Fruit fly (Drosophila melanogaster) whole organism, embryonic: Measurements from ENCODE around the gene Prx1.
A peak's percentile ranks its signal among the peaks of the same experiment; 100 is the strongest.

ENCODE experiments used
- Adf1 ChIP-seq: fragments of 200-800 bp; sonication (Bioruptor generic); IDR thresholded peaks from 2 replicates; pipeline ENCODE4 v1.3.6; 2022; ENCODE audit warnings: missing biosample characterization, missing genetic modification characterization
- BtbVII ChIP-seq: fragments of 200-800 bp; sonication (Bioruptor generic); optimal IDR thresholded peaks from 3 replicates; lab custom pipeline; 2017; ENCODE audit warnings: missing biosample characterization, mild to moderate bottlenecking, missing genetic modification characterization
- CG11085 ChIP-seq: fragments of 200-800 bp; sonication (Bioruptor generic); IDR thresholded peaks from 2 replicates; pipeline ENCODE4 v1.3.6; 2022; ENCODE audit warnings: missing biosample characterization, missing genetic modification characterization
- CG11456 ChIP-seq: fragments of 200-800 bp; sonication (Bioruptor generic); IDR thresholded peaks from 3 replicates; pipeline ENCODE4 v1.3.6; 2022; ENCODE audit warnings: missing biosample characterization, missing genetic modification characterization
- CG11504 ChIP-seq: fragments of 200-800 bp; sonication (Bioruptor generic); optimal IDR thresholded peaks from 3 replicates; lab custom pipeline; 2019; ENCODE audit warnings: missing biosample characterization, mild to moderate bottlenecking, missing genetic modification characterization, moderate library complexity
- CG14860 ChIP-seq: fragments of 200-800 bp; sonication (Bioruptor generic); IDR thresholded peaks from 3 replicates; pipeline ENCODE4 v1.3.6; 2022; ENCODE audit warnings: missing biosample characterization, missing genetic modification characterization; ENCODE audit not compliant: partially characterized antibody
- CG15696 ChIP-seq: fragments of 200-800 bp; sonication (Bioruptor generic); optimal IDR thresholded peaks from 2 replicates; lab custom pipeline; 2019; ENCODE audit warnings: missing biosample characterization, mild to moderate bottlenecking, missing genetic modification characterization, moderate library complexity
- CG18764 ChIP-seq: fragments of 200-800 bp; sonication (Bioruptor generic); optimal IDR thresholded peaks from 3 replicates; lab custom pipeline; 2016; ENCODE audit warnings: missing biosample characterization, missing genetic modification characterization
- CG2712 ChIP-seq: fragments of 200-800 bp; optimal IDR thresholded peaks from 3 replicates; lab custom pipeline; 2019; ENCODE audit warnings: missing biosample characterization, mild to moderate bottlenecking, missing genetic modification characterization, moderate library complexity
- CG31365 ChIP-seq: fragments of 200-800 bp; sonication (Bioruptor generic); optimal IDR thresholded peaks from 2 replicates; lab custom pipeline; 2018; ENCODE audit warnings: missing biosample characterization, mild to moderate bottlenecking, missing genetic modification characterization
- CG31441 ChIP-seq: fragments of 200-800 bp; sonication (Bioruptor generic); IDR thresholded peaks from 2 replicates; pipeline ENCODE4 v1.3.6; 2022; ENCODE audit warnings: missing biosample characterization, missing genetic modification characterization
- CG3995 ChIP-seq: fragments of 200-800 bp; sonication (Bioruptor generic); optimal IDR thresholded peaks from 3 replicates; lab custom pipeline; 2016; ENCODE audit warnings: missing biosample characterization, missing genetic modification characterization
- CG7987 ChIP-seq: fragments of 200-800 bp; sonication (Bioruptor generic); optimal IDR thresholded peaks from 2 replicates; lab custom pipeline; 2018; ENCODE audit warnings: missing biosample characterization, mild to moderate bottlenecking, missing genetic modification characterization, moderate library complexity
- CG9437 ChIP-seq: fragments of 200-800 bp; sonication (Bioruptor generic); optimal IDR thresholded peaks from 2 replicates; lab custom pipeline; 2018; ENCODE audit warnings: missing biosample characterization, mild to moderate bottlenecking, missing genetic modification characterization
- D19A ChIP-seq: fragments of 200-800 bp; optimal IDR thresholded peaks from 3 replicates; lab custom pipeline; 2019; ENCODE audit warnings: missing biosample characterization, mild to moderate bottlenecking, missing genetic modification characterization, moderate library complexity
- Deaf1 ChIP-seq: fragments of 200-800 bp; optimal IDR thresholded peaks from 3 replicates; lab custom pipeline; 2019; ENCODE audit warnings: missing biosample characterization, mild to moderate bottlenecking, missing genetic modification characterization, moderate library complexity
- Drgx ChIP-seq: fragments of 200-800 bp; sonication (Bioruptor generic); IDR thresholded peaks from 2 replicates; pipeline ENCODE4 v1.3.6; 2022; ENCODE audit warnings: missing biosample characterization, missing genetic modification characterization
- Eip74EF ChIP-seq, 2 experiments: fragments of 200-800 bp in 1 of 2; fragments of >200 bp in 1 of 2; sonication (Bioruptor generic) in 1 of 2; optimal IDR thresholded peaks; 2 replicates each; lab custom pipeline; 2017 to 2019; ENCODE audit warnings: missing biosample characterization in 2 of 2, missing genetic modification characterization in 2 of 2, mild to moderate bottlenecking in 1 of 2, moderate library complexity in 1 of 2
- Hand ChIP-seq: fragments of 200-800 bp; sonication (Bioruptor generic); optimal IDR thresholded peaks from 2 replicates; lab custom pipeline; 2017; ENCODE audit warnings: mild to moderate bottlenecking, missing biosample characterization, missing genetic modification reagents, missing genetic modification characterization
- Hr78 ChIP-seq, 2 experiments: fragments of 200-800 bp in 1 of 2; fragments of >200 bp in 1 of 2; sonication (Bioruptor generic) in 1 of 2; optimal IDR thresholded peaks; 2 replicates each; lab custom pipeline; 2017 to 2019; ENCODE audit warnings: missing biosample characterization in 2 of 2, missing genetic modification characterization in 2 of 2, mild to moderate bottlenecking in 1 of 2, moderate library complexity in 1 of 2
- MBD-R2 ChIP-seq: fragments of 200-800 bp; sonication (Bioruptor generic); IDR thresholded peaks from 2 replicates; pipeline ENCODE4 v1.3.6; 2022; ENCODE audit warnings: missing biosample characterization, missing genetic modification characterization
- Six4 ChIP-seq: fragments of 200-800 bp; sonication (Bioruptor generic); optimal IDR thresholded peaks from 2 replicates; lab custom pipeline; 2016; ENCODE audit warnings: missing biosample characterization, missing genetic modification characterization
- Sox102F ChIP-seq: fragments of 200-800 bp; sonication (Bioruptor generic); optimal IDR thresholded peaks from 2 replicates; lab custom pipeline; 2018; ENCODE audit warnings: missing biosample characterization, mild to moderate bottlenecking, missing genetic modification characterization, moderate library complexity
- Xbp1 ChIP-seq: fragments of 200-800 bp; sonication (Bioruptor generic); optimal IDR thresholded peaks from 3 replicates; lab custom pipeline; 2016; ENCODE audit warnings: missing biosample characterization, mild to moderate bottlenecking, missing genetic modification characterization
- bsh ChIP-seq, 2 experiments: fragments of 200-800 bp; sonication (Bioruptor generic); optimal IDR thresholded peaks; 2 replicates each; lab custom pipeline; 2017 to 2018; ENCODE audit warnings: mild to moderate bottlenecking in 2 of 2, missing biosample characterization in 2 of 2, missing genetic modification characterization in 2 of 2, moderate library complexity in 1 of 2
- caup ChIP-seq: fragments of 200-800 bp; sonication (Bioruptor generic); optimal IDR thresholded peaks from 3 replicates; lab custom pipeline; 2017; ENCODE audit warnings: missing biosample characterization, mild to moderate bottlenecking, missing genetic modification characterization, moderate library complexity; ENCODE audit not compliant: severe bottlenecking
- fd64A ChIP-seq: fragments of 200-800 bp; sonication (Bioruptor generic); optimal IDR thresholded peaks from 3 replicates; lab custom pipeline; 2018; ENCODE audit warnings: missing biosample characterization, mild to moderate bottlenecking, missing genetic modification characterization
- gfzf ChIP-seq: fragments of 200-800 bp; sonication (Bioruptor generic); optimal IDR thresholded peaks from 2 replicates; lab custom pipeline; 2016; ENCODE audit warnings: missing biosample characterization, mild to moderate bottlenecking, missing genetic modification characterization, moderate library complexity
- grau ChIP-seq: fragments of 200-800 bp; optimal IDR thresholded peaks from 3 replicates; lab custom pipeline; 2019; ENCODE audit warnings: missing biosample characterization, mild to moderate bottlenecking, missing genetic modification characterization, moderate library complexity
- gro ChIP-seq: fragments of 200-800 bp; sonication (Bioruptor generic); optimal IDR thresholded peaks from 2 replicates; lab custom pipeline; 2016; ENCODE audit warnings: missing biosample characterization, missing genetic modification characterization
- hb ChIP-seq: fragments of 200-800 bp; sonication (Bioruptor generic); IDR thresholded peaks from 3 replicates; pipeline ENCODE4 v1.3.6; 2022; ENCODE audit warnings: missing biosample characterization, missing genetic modification characterization; ENCODE audit not compliant: partially characterized antibody
- insv ChIP-seq, 2 experiments: fragments of 200-800 bp; sonication (Bioruptor generic); optimal IDR thresholded peaks; 3 replicates each; lab custom pipeline; 2016 to 2018; ENCODE audit warnings: missing biosample characterization in 2 of 2, missing genetic modification characterization in 2 of 2
- inv ChIP-seq: fragments of 200-800 bp; sonication (Bioruptor generic); IDR thresholded peaks from 2 replicates; pipeline ENCODE4 v1.3.6; 2022; ENCODE audit warnings: missing biosample characterization, missing genetic modification characterization; ENCODE audit not compliant: partially characterized antibody
- ken ChIP-seq: fragments of 200-800 bp; sonication (Bioruptor generic); IDR thresholded peaks from 3 replicates; pipeline ENCODE4 v1.3.6; 2022; ENCODE audit warnings: missing biosample characterization, missing genetic modification characterization
- knrl ChIP-seq: fragments of 200-800 bp; sonication (Bioruptor generic); IDR thresholded peaks from 3 replicates; pipeline ENCODE4 v1.3.6; 2022; ENCODE audit warnings: missing biosample characterization, missing genetic modification characterization; ENCODE audit not compliant: partially characterized antibody
- lola ChIP-seq, 3 experiments: fragments of >200 bp in 2 of 3; fragments of 200-800 bp in 1 of 3; sonication (Bioruptor generic) in 1 of 3; optimal IDR thresholded peaks; 2 replicates each; lab custom pipeline; 2017 to 2019; ENCODE audit warnings: missing biosample characterization in 3 of 3, missing genetic modification characterization in 3 of 3, mild to moderate bottlenecking in 1 of 3, moderate library complexity in 1 of 3
- luna ChIP-seq: fragments of 200-800 bp; sonication (Bioruptor generic); optimal IDR thresholded peaks from 2 replicates; lab custom pipeline; 2016; ENCODE audit warnings: missing biosample characterization, missing genetic modification characterization
- nerfin-2 ChIP-seq: fragments of 200-800 bp; sonication (Bioruptor generic); IDR thresholded peaks from 2 replicates; pipeline ENCODE4 v1.3.6; 2022; ENCODE audit warnings: missing biosample characterization, missing genetic modification characterization; ENCODE audit not compliant: partially characterized antibody
- odd ChIP-seq: fragments of 200-800 bp; sonication (Bioruptor generic); optimal IDR thresholded peaks from 2 replicates; lab custom pipeline; 2017; ENCODE audit warnings: missing biosample characterization, mild to moderate bottlenecking, missing genetic modification characterization
- otp ChIP-seq: fragments of 200-800 bp; sonication (Bioruptor generic); IDR thresholded peaks from 3 replicates; pipeline ENCODE4, ENCODE4 v1.3.6; 2022; ENCODE audit warnings: missing biosample characterization, missing genetic modification characterization
- pb ChIP-seq: fragments of 200-800 bp; sonication (Bioruptor generic); optimal IDR thresholded peaks from 3 replicates; lab custom pipeline; 2016; ENCODE audit warnings: missing biosample characterization, missing genetic modification characterization
- pnt ChIP-seq: fragments of 200-800 bp; sonication (Bioruptor generic); optimal IDR thresholded peaks from 3 replicates; lab custom pipeline; 2016; ENCODE audit warnings: missing biosample characterization, missing genetic modification characterization
- schlank ChIP-seq: fragments of 200-800 bp; sonication (Bioruptor generic); optimal IDR thresholded peaks from 2 replicates; lab custom pipeline; 2018; ENCODE audit warnings: missing biosample characterization, mild to moderate bottlenecking, missing genetic modification characterization
- sens ChIP-seq: fragments of 200-800 bp; sonication (Bioruptor generic); peaks from one replicate; lab custom pipeline; 2016; ENCODE audit warnings: missing biosample characterization, missing genetic modification characterization
- sisA ChIP-seq: fragments of 200-800 bp; sonication (Bioruptor generic); IDR thresholded peaks from 2 replicates; pipeline ENCODE4 v1.3.6; 2022; ENCODE audit warnings: missing biosample characterization, missing genetic modification characterization
- sr ChIP-seq: fragments of 200-800 bp; sonication (Bioruptor generic); IDR thresholded peaks from 3 replicates; pipeline ENCODE4 v1.3.6; 2022; ENCODE audit warnings: missing biosample characterization, missing genetic modification characterization
- vnd ChIP-seq: fragments of 200-800 bp; sonication (Bioruptor generic); IDR thresholded peaks from 3 replicates; pipeline ENCODE4 v1.3.6; 2022; ENCODE audit warnings: missing biosample characterization, missing genetic modification characterization; ENCODE audit not compliant: partially characterized antibody
- zfh1 ChIP-seq: fragments of 200-800 bp; sonication (Bioruptor generic); IDR thresholded peaks from 3 replicates; pipeline ENCODE4 v1.3.6; 2022; ENCODE audit warnings: missing biosample characterization, missing genetic modification characterization

The Prx1 gene

DNA sequence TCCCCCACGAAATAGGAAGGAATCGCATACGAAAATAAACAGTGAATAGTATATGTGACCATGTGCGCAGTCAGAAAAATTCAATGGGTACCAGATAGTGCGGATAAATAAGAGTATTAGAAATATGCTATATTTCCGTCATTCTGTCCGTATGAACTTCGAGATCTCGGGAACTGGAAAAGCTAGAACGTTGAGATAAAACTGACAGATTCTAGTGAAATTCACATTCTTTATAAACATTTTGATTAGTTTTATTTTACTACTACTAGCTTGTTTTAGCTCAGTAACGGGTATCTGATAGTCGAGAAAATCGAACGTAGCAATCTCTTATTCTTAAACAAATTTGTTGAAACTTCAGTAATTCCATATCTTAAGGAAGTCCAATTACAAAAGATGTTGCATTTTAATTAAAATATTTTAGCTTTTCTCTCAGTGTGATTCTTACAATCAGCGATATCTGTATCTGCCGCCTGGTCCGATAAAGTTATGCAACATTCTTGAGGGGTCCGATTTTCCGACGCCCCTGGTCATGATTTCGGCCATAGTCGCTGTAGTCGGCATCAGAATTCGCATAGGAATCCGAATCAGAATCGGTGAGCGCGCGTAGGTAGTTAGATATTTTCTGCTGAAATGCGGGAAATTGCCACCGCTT, 35.1 kb upstream of the Prx1 start (continued):
- TF ChIP-seq Six4: no peak
- TF ChIP-seq nerfin-2 (GFP tag; lab: Robert Waterston, UW): peak; percentile 38
- no peak for TF ChIP-seq pnt (GFP tag; lab: Kevin White, UChicago)
- TF ChIP-seq insv (GFP tag; optimal IDR thresholded peaks at IDR 0.05; lab: Kevin White, UChicago): peak in 1 of 2 experiments; percentile 43
- no peak for TF ChIP-seq gfzf
- no peak for TF ChIP-seq CG11504 (tag; lab: Kevin White, UChicago)
- no peak for TF ChIP-seq CG31365 (tag; lab: Kevin White, UChicago)
- no peak for TF ChIP-seq sisA (GFP tag; lab: Robert Waterston, UW)
- TF ChIP-seq luna (GFP tag; lab: Kevin White, UChicago): no peak
- TF ChIP-seq CG2712: peak; percentile 7
- TF ChIP-seq, all 482 proteins: peak for 12

DNA sequence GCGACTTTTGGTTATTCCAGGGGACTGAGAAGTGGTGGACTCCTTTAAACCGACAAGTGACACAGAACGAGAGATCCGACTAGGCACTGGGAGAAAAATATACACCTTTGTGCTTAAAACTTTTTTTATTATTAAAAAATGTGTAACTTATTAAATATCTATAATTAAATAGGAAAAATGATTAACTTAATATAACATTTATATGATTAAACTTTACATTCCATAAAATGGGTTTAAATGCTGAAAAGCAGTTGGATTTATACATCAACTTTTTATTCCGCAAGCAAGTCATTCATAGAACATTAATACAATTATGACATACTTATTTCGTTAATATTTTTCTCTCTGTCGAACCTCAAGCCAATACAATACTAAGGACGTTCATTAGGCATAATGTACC, 33.6 kb upstream of the Prx1 start:
- TF ChIP-seq Hr78 (GFP tag; optimal IDR thresholded peaks at IDR 0.05; lab: Kevin White, UChicago) (no peak), D19A (tag; lab: Kevin White, UChicago) (peak; percentile 24), Eip74EF (GFP tag; optimal IDR thresholded peaks at IDR 0.05; lab: Kevin White, UChicago) (no peak), vnd (GFP tag; lab: Robert Waterston, UW) (no peak), sens (peak; percentile 58), BtbVII (GFP tag; lab: Kevin White, UChicago) (no peak), lola (GFP tag; optimal IDR thresholded peaks at IDR 0.05; lab: Kevin White, UChicago) (peak in 1 of 3 experiments; percentile 9), CG15696 (peak; percentile 6), schlank (no peak), pb (GFP tag; lab: Kevin White, UChicago) (no peak), ken (GFP tag; lab: Robert Waterston, UW) (no peak), grau (tag; lab: Kevin White, UChicago) (peak; percentile 8), Xbp1 (GFP tag; lab: Kevin White, UChicago) (no peak), Hand (no peak), CG7987 (GFP tag; lab: Kevin White, UChicago) (no peak), CG11085 (no peak), Deaf1 (tag; lab: Kevin White, UChicago) (no peak), CG11456 (no peak), sr (GFP tag; lab: Robert Waterston, UW) (no peak), MBD-R2 (GFP tag; lab: Robert Waterston, UW) (no peak), bsh (GFP tag; optimal IDR thresholded peaks at IDR 0.05; lab: Kevin White, UChicago) (peak; percentile 31 to 36), Adf1 (GFP tag; lab: Robert Waterston, UW) (no peak), CG11504 (tag; lab: Kevin White, UChicago) (no peak), otp (GFP tag; lab: Robert Waterston, UW) (no peak), Drgx (GFP tag; lab: Robert Waterston, UW) (no peak), CG31441 (0 out of 2 replicates have a peak, but pooled peaks have one; percentile 14), CG9437 (GFP tag; lab: Kevin White, UChicago) (no peak), CG14860 (GFP tag; lab: Robert Waterston, UW) (no peak), gro (GFP tag; lab: Kevin White, UChicago) (no peak), inv (no peak), odd (GFP tag; lab: Kevin White, UChicago) (no peak), fd64A (GFP tag; lab: Kevin White, UChicago) (no peak), zfh1 (no peak), caup (no peak), knrl (GFP tag; lab: Robert Waterston, UW) (no peak), CG3995 (GFP tag; lab: Kevin White, UChicago) (no peak), CG18764 (GFP tag; lab: Kevin White, UChicago) (no peak), Sox102F (GFP tag; lab: Kevin White, UChicago) (peak; percentile 4), hb (GFP tag; lab: Robert Waterston, UW) (no peak)
